Worm (Caenorhabditis elegans) whole organism, young adult: ENCODE results near the gene dlst-1.

Source experiments
- B0261.1 ChIP-seq: sonication (generic microtip); optimal IDR thresholded peaks from 2 replicates; lab custom pipeline; 2016; ENCODE audit warnings: mild to moderate bottlenecking, missing genetic modification characterization, moderate library complexity, missing compliant biosample characterization
- C06A6.2 ChIP-seq: fragments of 200-800 bp; sonication (Bioruptor generic); conservative IDR thresholded peaks from 2 replicates; pipeline ENCODE4 v1.3.6; 2022; ENCODE audit warnings: missing genetic modification characterization, missing compliant biosample characterization
- F37B4.10 ChIP-seq: fragments of 200-800 bp; sonication (Bioruptor generic); IDR thresholded peaks from 2 replicates; pipeline ENCODE4 v1.3.6; 2022; ENCODE audit warnings: missing genetic modification characterization, missing compliant biosample characterization
- Y56A3A.18 ChIP-seq: fragments of 200-800 bp; sonication (Bioruptor generic); IDR thresholded peaks from 2 replicates; pipeline ENCODE4 v1.3.6; 2022; ENCODE audit warnings: missing genetic modification reagents, missing genetic modification characterization, missing compliant biosample characterization
- athp-1 ChIP-seq: sonication (generic microtip); optimal IDR thresholded peaks from 2 replicates; lab custom pipeline; 2017; ENCODE audit warnings: mild to moderate bottlenecking, missing genetic modification characterization, missing compliant biosample characterization
- attf-3 ChIP-seq: fragments of 200-800 bp; sonication (Bioruptor generic); conservative IDR thresholded peaks from 2 replicates; pipeline ENCODE4 v1.3.6; 2022; ENCODE audit warnings: missing genetic modification reagents, missing genetic modification characterization, missing compliant biosample characterization
- attf-6 ChIP-seq: fragments of 200-800 bp; sonication (Bioruptor generic); IDR thresholded peaks from 2 replicates; pipeline ENCODE4 v1.3.6; 2022; ENCODE audit warnings: missing genetic modification reagents, missing genetic modification characterization, missing compliant biosample characterization
- cebp-1 ChIP-seq, 2 experiments: fragments of 200-800 bp in 1 of 2; sonication (Bioruptor generic) in 1 of 2; sonication (generic microtip) in 1 of 2; IDR thresholded peaks in 1 of 2; optimal IDR thresholded peaks in 1 of 2; 2 replicates each; pipeline versions ENCODE4 v1.3.6 to Lab custom; 2017 to 2022; ENCODE audit warnings: missing compliant biosample characterization in 2 of 2, missing genetic modification characterization in 2 of 2, mild to moderate bottlenecking in 1 of 2, missing genetic modification reagents in 1 of 2, moderate library complexity in 1 of 2
- ceh-79 ChIP-seq: sonication (generic microtip); optimal IDR thresholded peaks from 2 replicates; lab custom pipeline; 2017; ENCODE audit warnings: mild to moderate bottlenecking, missing genetic modification characterization, missing compliant biosample characterization
- chd-7 ChIP-seq: sonication (generic microtip); optimal IDR thresholded peaks from 2 replicates; lab custom pipeline; 2016; ENCODE audit warnings: mild to moderate bottlenecking, missing genetic modification characterization, moderate library complexity, missing compliant biosample characterization
- efl-1 ChIP-seq: fragments of 150-350 bp; optimal IDR thresholded peaks from 2 replicates; lab custom pipeline; 2014; ENCODE audit warnings: missing biosample characterization, missing genetic modification reagents, missing genetic modification characterization
- fkh-3 ChIP-seq: sonication (generic microtip); optimal IDR thresholded peaks from 2 replicates; lab custom pipeline; 2016; ENCODE audit warnings: mild to moderate bottlenecking, missing genetic modification characterization, missing compliant biosample characterization
- hlh-12 ChIP-seq: sonication (generic microtip); optimal IDR thresholded peaks from 2 replicates; lab custom pipeline; 2016; ENCODE audit warnings: missing genetic modification characterization, missing compliant biosample characterization
- hmg-1.2 ChIP-seq: fragments of 200-800 bp; sonication (Bioruptor generic); IDR thresholded peaks from 2 replicates; pipeline ENCODE4 v1.3.6; 2022; ENCODE audit warnings: missing genetic modification reagents, missing genetic modification characterization, missing compliant biosample characterization
- hsf-1 ChIP-seq: fragments of 200-800 bp; sonication (Bioruptor generic); IDR thresholded peaks from 2 replicates; pipeline ENCODE4 v1.3.6; 2022; ENCODE audit warnings: missing genetic modification reagents, missing genetic modification characterization, missing compliant biosample characterization
- let-607 ChIP-seq, 2 experiments: fragments of 200-800 bp in 1 of 2; sonication (Bioruptor generic) in 1 of 2; sonication (generic microtip) in 1 of 2; optimal IDR thresholded peaks; 2 replicates each; lab custom pipeline; 2016 to 2018; ENCODE audit warnings: mild to moderate bottlenecking in 2 of 2, missing compliant biosample characterization in 2 of 2, missing genetic modification characterization in 2 of 2, moderate library complexity in 2 of 2, missing genotype in 1 of 2
- lin-26 ChIP-seq: fragments of 200-800 bp; sonication (Bioruptor generic); IDR thresholded peaks from 2 replicates; pipeline ENCODE4 v1.3.6; 2022; ENCODE audit warnings: missing genetic modification reagents, missing genetic modification characterization, missing compliant biosample characterization
- madf-3 ChIP-seq: fragments of 200-800 bp; sonication (Bioruptor generic); IDR thresholded peaks from 2 replicates; pipeline ENCODE4 v1.3.6; 2022; ENCODE audit warnings: missing genetic modification reagents, missing genetic modification characterization, missing compliant biosample characterization
- madf-6 ChIP-seq: fragments of 200-800 bp; sonication (Bioruptor generic); IDR thresholded peaks from 2 replicates; pipeline ENCODE4 v1.3.6; 2022; ENCODE audit warnings: missing genetic modification reagents, missing genetic modification characterization, missing compliant biosample characterization
- madf-8 ChIP-seq: fragments of 200-800 bp; sonication (Bioruptor generic); conservative IDR thresholded peaks from 2 replicates; pipeline ENCODE4 v1.3.6; 2022; ENCODE audit warnings: missing genetic modification reagents, missing genetic modification characterization, missing compliant biosample characterization
- nfya-1 ChIP-seq: sonication (generic microtip); optimal IDR thresholded peaks from 2 replicates; lab custom pipeline; 2017; ENCODE audit warnings: antibody characterized with exemption, missing compliant biosample characterization, missing genetic modification characterization, borderline replicate concordance; ENCODE audit not compliant: insufficient read depth
- nfya-2 ChIP-seq: fragments of 200-800 bp; sonication (Bioruptor generic); IDR thresholded peaks from 2 replicates; pipeline ENCODE4 v1.3.6; 2022; ENCODE audit warnings: missing genetic modification reagents, missing genetic modification characterization, missing compliant biosample characterization
- pbrm-1 ChIP-seq: fragments of 200-800 bp; sonication (Bioruptor generic); IDR thresholded peaks from 2 replicates; pipeline ENCODE4 v1.3.6; 2022; ENCODE audit warnings: missing genetic modification reagents, missing genetic modification characterization, missing compliant biosample characterization
- rpc-1 ChIP-seq, 2 experiments: fragments of 150-350 bp in 1 of 2; sonication (generic microtip) in 1 of 2; optimal IDR thresholded peaks; 2 replicates each; lab custom pipeline; 2014 to 2018; ENCODE audit warnings: missing biosample characterization in 1 of 2, missing genetic modification characterization in 1 of 2, missing genetic modification reagents in 1 of 2, missing genotype in 1 of 2
- unc-130 ChIP-seq: sonication (generic microtip); optimal IDR thresholded peaks from 2 replicates; lab custom pipeline; 2016; ENCODE audit warnings: missing genetic modification reagents, missing genetic modification characterization, missing compliant biosample characterization
- zfh-2 ChIP-seq: fragments of 200-800 bp; sonication (Bioruptor generic); conservative IDR thresholded peaks from 2 replicates; pipeline ENCODE4 v1.3.6; 2022; ENCODE audit warnings: missing genetic modification reagents, missing genetic modification characterization, missing compliant biosample characterization
- ztf-18 ChIP-seq: sonication (generic microtip); optimal IDR thresholded peaks from 2 replicates; lab custom pipeline; 2016; ENCODE audit warnings: missing genotype, mild to moderate bottlenecking, missing genetic modification characterization, missing compliant biosample characterization
- ztf-3 ChIP-seq: fragments of 200-800 bp; sonication (Bioruptor generic); optimal IDR thresholded peaks from 2 replicates; lab custom pipeline; 2018; ENCODE audit warnings: mild to moderate bottlenecking, missing genetic modification characterization, missing compliant biosample characterization

The dlst-1 gene

ce11 chrV:6709050-6709683, at the start of gene dlst-1 (continued):
- TF ChIP-seq B0261.1 (tag; lab: Kevin White, UChicago) (peak; percentile 24), nfya-2 (GFP tag; lab: Robert Waterston, UW) (no peak), attf-3 (peak; percentile 77), ceh-79 (tag; lab: Kevin White, UChicago) (no peak), F37B4.10 (GFP tag; lab: Robert Waterston, UW) (no peak), rpc-1 (optimal IDR thresholded peaks at IDR 0.05; lab: Kevin White, UChicago) (peak; percentile 34), rpc-1 (tag; optimal IDR thresholded peaks at IDR 0.05; lab: Kevin White, UChicago) (no peak), fkh-3 (tag; lab: Kevin White, UChicago) (no peak), pbrm-1 (GFP tag; lab: Robert Waterston, UW) (peak; percentile 39; the same call in 1 of the 2 replicates), unc-130 (GFP tag; lab: Kevin White, UChicago) (no peak), madf-3 (no peak), ztf-18 (tag; lab: Kevin White, UChicago) (peak; percentile 17), hmg-1.2 (GFP tag; lab: Robert Waterston, UW) (0 out of 2 replicates have a peak, but pooled peaks have one; percentile 21), hlh-12 (no peak)

DNA sequence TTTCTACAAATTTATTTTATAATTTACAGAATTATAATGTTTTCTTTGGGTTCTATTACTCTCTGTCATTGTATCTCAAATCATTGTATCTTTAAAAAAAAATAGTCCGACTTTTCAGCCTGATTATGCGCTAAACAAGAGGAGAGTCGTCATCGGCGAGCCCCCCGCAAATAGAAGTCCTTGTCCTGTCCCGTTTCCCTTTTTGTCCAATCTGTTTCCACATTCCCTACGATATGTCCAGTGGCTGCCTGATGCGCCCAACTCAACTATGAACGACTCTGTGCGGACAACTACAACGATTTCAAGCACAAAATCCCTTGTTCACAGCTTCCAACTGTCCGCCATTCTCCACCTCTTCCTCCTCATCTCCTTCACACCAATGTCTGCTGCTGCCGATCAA, 49.1 kb upstream of the dlst-1 start, which contains the start of gene dbl-1:
TSS of gene dbl-1 (plus strand) at position 119 of the 400 bp plus-strand sequence.
- TF ChIP-seq chd-7 (tag; lab: Kevin White, UChicago) (peak; percentile 37), zfh-2 (peak; percentile 46; the same call in 1 of the 2 replicates), lin-26 (0 out of 2 replicates have a peak, but pooled peaks have one; percentile 35), F37B4.10 (GFP tag; lab: Robert Waterston, UW) (no peak)

- TF ChIP-seq let-607 (tag; optimal IDR thresholded peaks at IDR 0.05; lab: Kevin White, UChicago) (no peak), madf-6 (no peak), hsf-1 (GFP tag; lab: Robert Waterston, UW) (peak; percentile 21; the same call in 1 of the 2 replicates), athp-1 (no peak)
Measured at ce11 chrV:6753257-6753656, 44.4 kb upstream of the dlst-1 start.

ce11 chrV:6751493-6752100, 42.7 kb upstream of the dlst-1 start:
- TF ChIP-seq zfh-2 (peak; percentile 58), nfya-1 (no peak)

DNA sequence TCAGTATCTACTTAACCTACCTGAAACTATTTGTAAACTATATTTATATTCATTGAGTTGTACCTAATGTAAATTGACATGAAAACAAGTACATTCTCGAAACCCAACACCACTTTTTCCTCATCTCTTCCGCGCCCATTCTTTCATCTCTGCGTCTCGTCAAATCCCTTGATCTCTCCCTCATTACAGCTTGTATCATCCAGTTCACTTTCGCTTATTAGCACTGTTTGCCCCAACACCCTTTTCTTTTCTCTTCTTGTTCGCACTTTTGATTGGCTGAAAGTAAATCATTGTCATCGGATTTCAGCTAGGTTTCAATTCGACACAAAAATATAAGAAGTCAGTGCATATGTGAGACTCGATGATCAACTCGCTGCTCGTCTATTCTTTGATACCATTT, 35.9 kb upstream of the dlst-1 start, which contains the start of gene T25F10.3:
TSS of gene T25F10.3 (plus strand) at position 308 of the 400 bp plus-strand sequence.
- TF ChIP-seq ztf-18 (tag; lab: Kevin White, UChicago): no peak
- 0 out of 2 replicates have a peak, but pooled peaks have one; percentile 13 for TF ChIP-seq hmg-1.2 (GFP tag; lab: Robert Waterston, UW)
- no peak for TF ChIP-seq attf-6 (GFP tag; lab: Robert Waterston, UW)
- no peak for TF ChIP-seq ztf-3 (GFP tag; lab: Kevin White, UChicago)
- TF ChIP-seq madf-8 (GFP tag; lab: Robert Waterston, UW): no peak

DNA sequence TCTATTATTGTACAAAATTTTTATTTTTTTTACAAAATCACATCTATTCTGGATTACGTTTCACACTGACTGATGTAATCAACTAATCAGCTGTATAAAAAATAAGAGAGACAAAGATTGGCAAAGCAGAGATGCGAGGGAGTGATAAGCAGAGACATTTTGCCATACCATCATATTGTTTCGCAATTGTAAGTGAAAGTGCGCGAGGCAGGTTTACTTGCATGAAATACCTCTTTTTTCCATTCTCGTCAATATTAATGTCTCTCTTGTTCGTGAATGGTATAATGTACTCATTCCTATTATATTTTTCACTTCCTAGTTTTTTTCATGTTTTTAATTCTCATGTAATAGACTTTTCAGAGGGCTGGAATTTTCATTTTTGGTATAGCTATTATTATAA, 28.0 kb upstream of the dlst-1 start:
- TF ChIP-seq ztf-18 (tag; lab: Kevin White, UChicago) (no peak), efl-1 (GFP tag; lab: Kevin White, UChicago) (no peak), C06A6.2 (GFP tag; lab: Robert Waterston, UW) (no peak), Y56A3A.18 (GFP tag; lab: Robert Waterston, UW) (no peak), cebp-1 (GFP tag; IDR thresholded peaks at IDR 0.05; lab: Robert Waterston, UW) (no peak), cebp-1 (tag; optimal IDR thresholded peaks at IDR 0.05; lab: Kevin White, UChicago) (peak; percentile 62)
